Fruit fly (Drosophila melanogaster) whole organism, embryonic: ENCODE measurements around the gene CG9992.

ENCODE experiments used
- Atf3 ChIP-seq: fragments of 200-800 bp; sonication (Bioruptor generic); optimal IDR thresholded peaks from 3 replicates; lab custom pipeline; 2016; ENCODE audit warnings: missing biosample characterization, missing genetic modification characterization
- Bdp1 ChIP-seq: fragments of 200-800 bp; sonication (Bioruptor generic); optimal IDR thresholded peaks from 3 replicates; lab custom pipeline; 2016; ENCODE audit warnings: missing biosample characterization, missing genetic modification characterization
- Bgb ChIP-seq: fragments of 200-800 bp; sonication (Bioruptor generic); IDR thresholded peaks from 2 replicates; pipeline ENCODE4 v1.3.6; 2022; ENCODE audit warnings: missing biosample characterization, missing genetic modification characterization; ENCODE audit not compliant: partially characterized antibody
- CG1024 ChIP-seq: fragments of 200-800 bp; sonication (Bioruptor generic); IDR thresholded peaks from 2 replicates; pipeline ENCODE4 v1.3.6; 2022; ENCODE audit warnings: missing biosample characterization, missing genetic modification characterization
- CG10654 ChIP-seq: fragments of 200-800 bp; sonication (Bioruptor generic); optimal IDR thresholded peaks from 2 replicates; lab custom pipeline; 2016; ENCODE audit warnings: missing biosample characterization, missing genetic modification characterization
- CG11085 ChIP-seq: fragments of 200-800 bp; sonication (Bioruptor generic); IDR thresholded peaks from 2 replicates; pipeline ENCODE4 v1.3.6; 2022; ENCODE audit warnings: missing biosample characterization, missing genetic modification characterization
- CG12071 ChIP-seq: fragments of 200-800 bp; sonication (Bioruptor generic); optimal IDR thresholded peaks from 3 replicates; lab custom pipeline; 2018; ENCODE audit warnings: missing biosample characterization, mild to moderate bottlenecking, missing genetic modification characterization
- CG12236 ChIP-seq: fragments of 200-800 bp; sonication (Bioruptor generic); optimal IDR thresholded peaks from 2 replicates; lab custom pipeline; 2016; ENCODE audit warnings: missing biosample characterization, missing genetic modification characterization
- CG1647 ChIP-seq: fragments of 200-800 bp; sonication (Bioruptor generic); optimal IDR thresholded peaks from 3 replicates; lab custom pipeline; 2016; ENCODE audit warnings: missing biosample characterization, missing genetic modification characterization
- CG18262 ChIP-seq: fragments of 200-800 bp; optimal IDR thresholded peaks from 3 replicates; lab custom pipeline; 2019; ENCODE audit warnings: missing biosample characterization, mild to moderate bottlenecking, missing genetic modification characterization, moderate library complexity
- CG18476 ChIP-seq: fragments of 200-800 bp; sonication (Bioruptor generic); optimal IDR thresholded peaks from 2 replicates; lab custom pipeline; 2016; ENCODE audit warnings: missing biosample characterization, mild to moderate bottlenecking, missing genetic modification characterization
- CG18619 ChIP-seq: fragments of 200-800 bp; sonication (Bioruptor generic); optimal IDR thresholded peaks from 3 replicates; lab custom pipeline; 2017; ENCODE audit warnings: missing biosample characterization, mild to moderate bottlenecking, missing genetic modification characterization
- CG2875 ChIP-seq: fragments of 200-800 bp; sonication (Bioruptor generic); optimal IDR thresholded peaks from 2 replicates; lab custom pipeline; 2017; ENCODE audit warnings: missing biosample characterization, mild to moderate bottlenecking, missing genetic modification characterization, missing genetic modification reagents
- CG30431 ChIP-seq: fragments of 200-800 bp; sonication (Bioruptor generic); optimal IDR thresholded peaks from 2 replicates; lab custom pipeline; 2017; ENCODE audit warnings: missing biosample characterization, missing genetic modification characterization
- CG32772 ChIP-seq: fragments of 200-800 bp; sonication (Bioruptor generic); IDR thresholded peaks from 2 replicates; pipeline ENCODE4 v1.3.6; 2022; ENCODE audit warnings: missing biosample characterization, missing genetic modification characterization
- CG43689 ChIP-seq: fragments of 200-800 bp; sonication (Bioruptor generic); IDR thresholded peaks from 2 replicates; pipeline ENCODE4 v1.3.6; 2022; ENCODE audit warnings: missing biosample characterization, missing genetic modification characterization
- CG4404 ChIP-seq: fragments of 200-800 bp; sonication (Bioruptor generic); IDR thresholded peaks from 2 replicates; pipeline ENCODE4 v1.3.6; 2022; ENCODE audit warnings: missing biosample characterization, missing genetic modification characterization
- CG7786 ChIP-seq: fragments of 200-800 bp; sonication (Bioruptor generic); optimal IDR thresholded peaks from 2 replicates; lab custom pipeline; 2016; ENCODE audit warnings: missing biosample characterization, missing genetic modification characterization
- CG8478 ChIP-seq: fragments of >200 bp; optimal IDR thresholded peaks from 2 replicates; lab custom pipeline; 2018
- D19A ChIP-seq: fragments of 200-800 bp; optimal IDR thresholded peaks from 3 replicates; lab custom pipeline; 2019; ENCODE audit warnings: missing biosample characterization, mild to moderate bottlenecking, missing genetic modification characterization, moderate library complexity
- D19B ChIP-seq: fragments of 200-800 bp; sonication (Bioruptor generic); optimal IDR thresholded peaks from 2 replicates; lab custom pipeline; 2017; ENCODE audit warnings: missing biosample characterization, mild to moderate bottlenecking, missing genetic modification characterization
- Dad ChIP-seq: fragments of 200-800 bp; sonication (Bioruptor generic); optimal IDR thresholded peaks from 3 replicates; lab custom pipeline; 2016; ENCODE audit warnings: missing biosample characterization, missing genetic modification characterization
- Eip74EF ChIP-seq, 2 experiments: fragments of 200-800 bp in 1 of 2; fragments of >200 bp in 1 of 2; sonication (Bioruptor generic) in 1 of 2; optimal IDR thresholded peaks; 2 replicates each; lab custom pipeline; 2017 to 2019; ENCODE audit warnings: missing biosample characterization in 2 of 2, missing genetic modification characterization in 2 of 2, mild to moderate bottlenecking in 1 of 2, moderate library complexity in 1 of 2
- HLHmδ ChIP-seq: fragments of 200-800 bp; sonication (Bioruptor generic); optimal IDR thresholded peaks from 2 replicates; lab custom pipeline; 2018; ENCODE audit warnings: missing biosample characterization, mild to moderate bottlenecking, missing genetic modification characterization, moderate library complexity
- Mes4 ChIP-seq: fragments of 200-800 bp; sonication (Bioruptor generic); optimal IDR thresholded peaks from 2 replicates; lab custom pipeline; 2016; ENCODE audit warnings: missing biosample characterization, missing genetic modification characterization
- Oaz ChIP-seq: fragments of 200-800 bp; sonication (Bioruptor generic); IDR thresholded peaks from 2 replicates; pipeline ENCODE4 v1.3.6; 2022; ENCODE audit warnings: missing biosample characterization, missing genetic modification characterization
- PHDP ChIP-seq: fragments of 200-800 bp; sonication (Bioruptor generic); optimal IDR thresholded peaks from 3 replicates; lab custom pipeline; 2018; ENCODE audit warnings: missing biosample characterization, mild to moderate bottlenecking, missing genetic modification characterization, moderate library complexity
- Poxn ChIP-seq: fragments of 200-800 bp; sonication (Bioruptor generic); IDR thresholded peaks from 2 replicates; pipeline ENCODE4 v1.3.6; 2022; ENCODE audit warnings: missing biosample characterization, missing genetic modification characterization
- Sox100B ChIP-seq: fragments of 200-800 bp; sonication (Bioruptor generic); optimal IDR thresholded peaks from 3 replicates; lab custom pipeline; 2018; ENCODE audit warnings: missing biosample characterization, mild to moderate bottlenecking, missing genetic modification characterization
- Sry-β ChIP-seq: fragments of 200-800 bp; sonication (Bioruptor generic); optimal IDR thresholded peaks from 2 replicates; lab custom pipeline; 2018; ENCODE audit warnings: missing biosample characterization, mild to moderate bottlenecking, missing genetic modification characterization, moderate library complexity
- ab ChIP-seq: fragments of 200-800 bp; sonication (Bioruptor generic); optimal IDR thresholded peaks from 2 replicates; lab custom pipeline; 2016; ENCODE audit warnings: missing biosample characterization, missing genetic modification characterization
- cg ChIP-seq: fragments of 200-800 bp; sonication (Bioruptor generic); optimal IDR thresholded peaks from 3 replicates; lab custom pipeline; 2019; ENCODE audit warnings: missing biosample characterization, mild to moderate bottlenecking, missing genetic modification characterization, moderate library complexity
- crc ChIP-seq: fragments of 200-800 bp; sonication (Bioruptor generic); optimal IDR thresholded peaks from 2 replicates; lab custom pipeline; 2016; ENCODE audit warnings: missing biosample characterization, missing genetic modification characterization
- crol ChIP-seq: fragments of 200-800 bp; sonication (Bioruptor generic); IDR thresholded peaks from 2 replicates; pipeline ENCODE4 v1.3.6; 2022; ENCODE audit warnings: missing biosample characterization, missing genetic modification characterization
- eve ChIP-seq, 2 experiments: fragments of >200 bp; optimal IDR thresholded peaks; 2 replicates each; lab custom pipeline; 2017; ENCODE audit warnings: missing biosample characterization in 2 of 2, missing genetic modification characterization in 2 of 2
- gce ChIP-seq: fragments of 200-800 bp; sonication (Bioruptor generic); IDR thresholded peaks from 3 replicates; pipeline ENCODE4 v1.3.6; 2022; ENCODE audit warnings: missing biosample characterization, missing genetic modification characterization
- hbn ChIP-seq: fragments of 200-800 bp; sonication (Bioruptor generic); IDR thresholded peaks from 2 replicates; pipeline ENCODE4 v1.3.6; 2022; ENCODE audit warnings: missing biosample characterization, missing genetic modification characterization; ENCODE audit not compliant: partially characterized antibody
- maf-S ChIP-seq: fragments of 200-800 bp; sonication (Bioruptor generic); optimal IDR thresholded peaks from 2 replicates; lab custom pipeline; 2016; ENCODE audit warnings: missing biosample characterization, missing genetic modification characterization
- nmo ChIP-seq: fragments of 200-800 bp; sonication (Bioruptor generic); optimal IDR thresholded peaks from 2 replicates; lab custom pipeline; 2018; ENCODE audit warnings: missing biosample characterization, mild to moderate bottlenecking, missing genetic modification characterization, moderate library complexity
- p53 ChIP-seq: fragments of 200-800 bp; sonication (Bioruptor generic); optimal IDR thresholded peaks from 2 replicates; lab custom pipeline; 2016; ENCODE audit warnings: missing biosample characterization, missing genetic modification characterization
- pita ChIP-seq: fragments of 200-800 bp; sonication (Bioruptor generic); optimal IDR thresholded peaks from 2 replicates; lab custom pipeline; 2017; ENCODE audit warnings: missing biosample characterization, mild to moderate bottlenecking, missing genetic modification characterization
- ranshi ChIP-seq: fragments of 200-800 bp; sonication (Bioruptor generic); IDR thresholded peaks from 2 replicates; pipeline ENCODE4 v1.3.6; 2022; ENCODE audit warnings: missing biosample characterization, missing genetic modification characterization
- shn ChIP-seq: fragments of 200-800 bp; sonication (Bioruptor generic); optimal IDR thresholded peaks from 3 replicates; lab custom pipeline; 2016; ENCODE audit warnings: missing biosample characterization, missing genetic modification characterization
- sima ChIP-seq: fragments of 200-800 bp; sonication (Bioruptor generic); optimal IDR thresholded peaks from 2 replicates; lab custom pipeline; 2016; ENCODE audit warnings: missing biosample characterization, missing genetic modification characterization
- tin ChIP-seq: fragments of 200-800 bp; sonication (Bioruptor generic); optimal IDR thresholded peaks from 3 replicates; lab custom pipeline; 2016; ENCODE audit warnings: missing biosample characterization, missing genetic modification characterization
- trem ChIP-seq: fragments of 200-800 bp; optimal IDR thresholded peaks from 3 replicates; lab custom pipeline; 2019; ENCODE audit warnings: missing biosample characterization, mild to moderate bottlenecking, missing genetic modification characterization, moderate library complexity
- unpg ChIP-seq: fragments of 200-800 bp; sonication (Bioruptor generic); optimal IDR thresholded peaks from 3 replicates; lab custom pipeline; 2018; ENCODE audit warnings: missing biosample characterization, mild to moderate bottlenecking, missing genetic modification characterization, moderate library complexity
- vvl ChIP-seq: fragments of 200-800 bp; sonication (Bioruptor generic); IDR thresholded peaks from 2 replicates; pipeline ENCODE4 v1.3.6; 2022; ENCODE audit warnings: missing biosample characterization, missing genetic modification characterization
- zen ChIP-seq: fragments of 200-800 bp; sonication (Bioruptor generic); optimal IDR thresholded peaks from 3 replicates; lab custom pipeline; 2018; ENCODE audit warnings: missing biosample characterization, mild to moderate bottlenecking, missing genetic modification characterization, moderate library complexity
- zfh1 ChIP-seq: fragments of 200-800 bp; sonication (Bioruptor generic); IDR thresholded peaks from 3 replicates; pipeline ENCODE4 v1.3.6; 2022; ENCODE audit warnings: missing biosample characterization, missing genetic modification characterization

The CG9992 gene

DNA sequence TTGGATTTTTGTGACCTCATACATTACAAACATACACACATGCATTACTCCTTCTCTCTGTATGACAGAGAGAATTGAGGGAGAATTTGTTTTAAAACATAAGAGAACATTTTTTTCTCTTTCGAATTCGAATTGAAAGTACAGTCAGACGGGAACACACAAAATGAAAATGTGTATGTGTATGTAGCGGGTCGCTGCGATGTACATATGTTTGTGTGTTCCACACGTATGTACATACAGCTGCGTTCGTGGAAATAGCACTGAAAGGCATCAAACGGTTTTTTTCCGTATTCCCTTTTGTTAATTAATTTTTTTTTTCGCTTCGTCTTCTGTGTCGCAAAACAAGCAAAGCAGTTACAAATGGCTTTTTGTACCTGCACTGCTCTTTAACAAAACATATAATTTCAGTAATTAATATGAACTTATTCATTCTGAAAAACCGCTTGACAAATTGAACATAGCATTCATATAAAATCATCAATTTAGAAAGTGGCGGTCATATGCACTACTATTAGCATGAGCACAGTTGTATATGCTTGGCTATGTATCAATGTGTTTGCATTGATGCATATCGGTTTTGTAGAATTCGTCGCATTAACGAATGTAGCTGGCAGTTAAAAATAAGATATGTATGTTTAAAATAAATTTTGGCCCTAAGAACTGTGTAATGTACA, 52.0 kb downstream of the CG9992 start (continued):
- TF ChIP-seq CG1647 (peak; percentile 92), p53 (GFP tag; lab: Kevin White, UChicago) (peak; percentile 81), zen (tag; lab: Kevin White, UChicago) (peak; percentile 94), CG43689 (GFP tag; lab: Robert Waterston, UW) (no peak; the same call in 1 of the 2 replicates), nmo (GFP tag; lab: Kevin White, UChicago) (peak; percentile 98), CG8478 (lab: Kevin White, UChicago) (no peak), CG18476 (GFP tag; lab: Kevin White, UChicago) (peak; percentile 96), eve (GFP tag; optimal IDR thresholded peaks at IDR 0.05; lab: Kevin White, UChicago) (no peak), maf-S (GFP tag; lab: Kevin White, UChicago) (peak; percentile 92), Poxn (GFP tag; lab: Robert Waterston, UW) (no peak; the same call in none of the 2 replicates), CG2875 (GFP tag; lab: Kevin White, UChicago) (peak; percentile 90), CG18619 (peak; percentile 97), crol (GFP tag; lab: Robert Waterston, UW) (peak; percentile 49; the same call in 1 of the 2 replicates), shn (peak; percentile 94), CG18262 (tag; lab: Kevin White, UChicago) (peak; percentile 98), hbn (GFP tag; lab: Robert Waterston, UW) (no peak), CG12236 (GFP tag; lab: Kevin White, UChicago) (peak; percentile 93), vvl (GFP tag; lab: Robert Waterston, UW) (peak; percentile 93), Sry-β (GFP tag; lab: Kevin White, UChicago) (peak; percentile 69), Dad (peak; percentile 94), D19A (tag; lab: Kevin White, UChicago) (peak; percentile 95), D19B (peak; percentile 91), CG12071 (GFP tag; lab: Kevin White, UChicago) (peak; percentile 92), cg (GFP tag; lab: Kevin White, UChicago) (peak; percentile 87), Sox100B (peak; percentile 98), Eip74EF (GFP tag; optimal IDR thresholded peaks at IDR 0.05; lab: Kevin White, UChicago) (peak in 1 of 2 experiments; percentile 98), pita (no peak), zfh1 (peak; percentile 92), CG4404 (GFP tag; lab: Robert Waterston, UW) (peak; percentile 92), CG7786 (GFP tag; lab: Kevin White, UChicago) (peak; percentile 96), sima (GFP tag; lab: Kevin White, UChicago) (peak; percentile 93), crc (peak; percentile 96), gce (GFP tag; lab: Robert Waterston, UW) (peak; percentile 73; the same call in 1 of the 3 replicates), Oaz (GFP tag; lab: Robert Waterston, UW) (peak; percentile 83), HLHmδ (GFP tag; lab: Kevin White, UChicago) (peak; percentile 57), CG32772 (GFP tag; lab: Robert Waterston, UW) (peak; percentile 91), Mes4 (GFP tag; lab: Kevin White, UChicago) (peak; percentile 96), tin (GFP tag; lab: Kevin White, UChicago) (peak; percentile 93), PHDP (peak; percentile 96), CG1024 (peak; percentile 61), unpg (GFP tag; lab: Kevin White, UChicago) (peak; percentile 95), CG10654 (GFP tag; lab: Kevin White, UChicago) (peak; percentile 94), trem (tag; lab: Kevin White, UChicago) (peak; percentile 89), CG11085 (peak; percentile 86), CG30431 (GFP tag; lab: Kevin White, UChicago) (peak; percentile 92), Bgb (no peak), ab (GFP tag; lab: Kevin White, UChicago) (peak; percentile 85), Bdp1 (GFP tag; lab: Kevin White, UChicago) (peak; percentile 87), Atf3 (GFP tag; lab: Kevin White, UChicago) (peak; percentile 90), ranshi (GFP tag; lab: Robert Waterston, UW) (peak; percentile 86)
